Fruit fly (Drosophila melanogaster): ENCODE data around the gene CG43740.

CG43740 gene

DNA sequence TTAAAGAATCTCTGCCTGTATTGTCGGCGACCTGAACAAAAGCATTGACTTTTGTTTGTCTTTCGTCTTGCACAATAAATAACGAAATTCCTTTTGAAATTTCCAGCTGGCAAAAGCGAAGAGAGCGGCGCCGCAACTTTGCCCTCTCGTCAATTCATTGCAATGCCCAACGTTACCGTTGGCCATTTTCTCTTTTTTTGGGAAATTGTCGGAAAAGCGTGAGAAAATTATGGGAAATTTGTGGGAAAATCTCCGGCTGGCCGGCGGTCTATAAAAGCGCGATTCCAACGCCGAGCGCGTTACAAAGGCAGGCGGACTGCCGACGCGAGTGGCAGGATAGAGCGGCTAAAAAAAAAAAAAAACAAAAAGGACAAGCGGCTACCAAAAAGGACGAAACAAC lies at the start of gene CG43740:
Gene CG43740 (plus strand): TSS at position 301 of the 400 bp plus-strand sequence.
- no peak for TF ChIP-seq CTCF (optimal IDR thresholded peaks at IDR 0.05)
- no peak for TF ChIP-seq CG8478 (optimal IDR thresholded peaks at IDR 0.05)

DNA sequence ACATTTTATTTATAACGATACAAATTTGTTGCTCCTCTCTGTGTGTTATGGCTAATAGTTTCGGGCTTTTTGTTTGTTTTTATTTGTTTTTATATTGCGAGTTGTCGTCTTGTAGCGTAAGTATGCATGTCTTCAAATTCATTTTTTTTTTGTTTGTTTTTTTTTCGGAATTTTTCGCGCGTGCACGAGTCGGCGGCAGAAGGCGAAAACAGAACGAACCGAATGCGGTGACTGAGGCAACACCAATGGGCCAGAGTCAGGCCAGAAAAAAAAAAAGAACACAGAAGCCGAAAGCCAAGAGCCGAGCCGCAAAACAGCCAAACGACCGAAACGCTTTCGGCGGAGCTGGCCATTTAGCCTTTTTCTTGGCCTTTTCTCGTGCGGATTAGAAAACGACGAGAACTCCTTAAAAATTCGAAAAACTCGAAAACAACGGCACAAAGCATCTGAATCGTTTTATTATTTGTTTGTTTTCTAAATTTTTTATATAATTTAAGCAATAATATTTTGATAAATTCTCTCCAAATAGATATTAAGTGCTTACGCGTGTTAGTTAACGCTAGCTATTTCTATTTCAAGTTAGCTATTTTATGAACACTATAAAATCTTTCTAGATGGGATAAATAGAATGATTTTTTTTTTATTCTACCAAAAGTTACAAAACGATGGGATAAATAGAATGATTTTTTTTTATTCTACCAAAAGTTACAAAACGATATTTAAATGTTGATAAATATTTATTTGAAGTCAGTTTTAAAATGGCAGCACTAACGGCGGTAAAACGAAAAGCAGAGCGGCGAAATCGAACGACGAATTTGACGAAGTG lies 43.3 kb upstream of the CG43740 start:
- no peak for TF ChIP-seq CTCF (optimal IDR thresholded peaks at IDR 0.05)

DNA sequence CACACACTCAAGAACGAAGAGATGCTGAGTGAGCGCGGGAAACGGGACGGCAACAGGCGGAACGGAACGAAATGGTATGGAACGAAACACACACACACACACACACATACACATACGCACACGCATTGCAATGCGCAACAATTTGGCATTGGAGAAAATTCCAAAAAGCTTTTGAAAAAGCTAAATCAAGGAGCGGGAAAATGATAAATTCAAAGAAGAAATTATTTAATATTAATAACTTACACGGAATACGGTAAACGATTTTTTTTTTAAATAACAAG lies 42.8 kb upstream of the CG43740 start:
- TF ChIP-seq CTCF (optimal IDR thresholded peaks at IDR 0.05) (no peak), CG8478 (optimal IDR thresholded peaks at IDR 0.05) (no peak)

DNA sequence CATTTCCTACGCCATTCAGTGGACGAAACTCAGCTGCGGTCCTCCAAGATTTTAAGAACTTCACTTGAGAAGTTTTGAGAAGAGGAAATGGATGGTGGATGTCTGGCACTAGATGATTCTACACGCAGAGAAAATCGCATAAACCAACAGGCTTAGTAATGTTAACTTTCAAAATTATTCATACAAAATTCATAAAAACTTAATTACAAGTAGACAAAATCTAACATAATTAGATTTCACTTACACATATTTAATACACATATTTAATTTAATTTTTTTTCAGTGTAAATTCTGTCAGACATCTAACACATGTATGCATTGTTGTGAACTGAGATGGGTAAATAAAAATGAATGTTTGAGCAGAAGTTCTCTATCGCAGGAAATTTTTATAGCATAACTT lies 33.3 kb upstream of the CG43740 start:
- TF ChIP-seq CTCF (optimal IDR thresholded peaks at IDR 0.05) (no peak), CG8478 (optimal IDR thresholded peaks at IDR 0.05) (no peak)

DNA sequence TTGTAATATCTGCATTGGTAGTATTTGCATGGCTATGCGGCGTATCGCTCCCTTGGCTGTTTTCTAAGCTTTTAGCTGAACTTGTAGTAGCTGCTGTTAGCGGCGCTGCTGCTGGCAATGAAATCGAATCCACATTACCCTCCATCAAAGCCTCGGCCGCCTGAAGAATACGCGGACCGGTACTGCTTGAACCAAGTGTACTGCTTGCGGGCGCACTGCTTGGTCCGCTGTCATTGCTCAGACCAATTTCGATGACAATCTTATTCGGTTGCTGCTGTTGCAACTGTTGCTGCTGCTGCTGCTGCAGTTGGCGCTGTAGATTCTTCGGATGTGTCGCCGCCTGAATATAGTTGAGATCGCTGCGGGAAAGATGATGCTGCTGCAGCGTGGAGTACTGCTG lies 25.5 kb upstream of the CG43740 start:
- TF ChIP-seq CTCF (optimal IDR thresholded peaks at IDR 0.05) (no peak), CG8478 (optimal IDR thresholded peaks at IDR 0.05) (no peak)

DNA sequence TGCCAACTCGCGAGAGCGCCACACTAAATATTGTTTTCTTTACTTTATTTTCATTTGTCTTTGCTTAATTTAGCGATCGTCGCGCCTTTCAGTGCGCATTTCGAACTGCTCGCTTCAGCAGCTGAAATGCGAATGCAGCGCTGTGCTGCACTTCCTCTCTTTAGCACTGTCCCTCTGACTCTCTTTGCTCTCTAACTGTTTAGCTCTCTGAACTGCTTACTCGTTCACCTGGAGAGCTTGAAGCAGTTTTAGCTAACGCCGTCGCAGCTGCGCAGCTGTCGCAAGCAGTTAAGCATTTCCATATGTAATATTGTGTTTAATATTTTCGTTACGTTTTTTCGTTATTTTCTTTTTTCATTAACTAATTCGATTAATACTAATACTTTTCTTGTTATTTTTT lies 24.5 kb upstream of the CG43740 start:
- no peak for TF ChIP-seq CTCF (optimal IDR thresholded peaks at IDR 0.05)
- no peak for TF ChIP-seq CG8478 (optimal IDR thresholded peaks at IDR 0.05)

DNA sequence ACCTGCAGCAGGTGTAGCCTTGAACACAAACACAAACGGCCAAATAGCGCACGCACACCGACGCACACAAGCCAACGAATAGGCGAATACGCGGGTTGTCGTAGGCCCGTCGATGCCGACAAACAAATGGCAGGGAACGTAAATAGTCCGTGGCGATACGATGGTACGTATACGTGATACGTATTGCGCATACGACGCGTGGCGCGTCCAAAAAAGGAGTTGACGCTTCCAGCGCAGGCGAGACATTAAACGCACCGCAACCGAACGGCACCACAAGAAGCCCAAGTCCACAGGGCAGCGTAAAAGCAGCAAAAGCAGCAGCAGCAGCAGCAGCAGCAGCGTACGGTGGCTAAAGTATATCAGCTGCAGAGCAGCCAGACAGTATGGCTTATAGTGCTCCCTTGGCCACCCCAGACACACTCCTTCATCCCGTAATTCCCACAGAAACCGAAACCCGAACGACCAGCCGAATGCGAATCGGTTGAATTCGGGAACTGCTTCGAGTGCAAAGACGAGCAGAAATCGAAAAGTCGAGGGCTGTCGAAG lies 15.0 kb upstream of the CG43740 start:
- TF ChIP-seq CG8478 (optimal IDR thresholded peaks at IDR 0.05) (no peak), CTCF (optimal IDR thresholded peaks at IDR 0.05) (no peak)

DNA sequence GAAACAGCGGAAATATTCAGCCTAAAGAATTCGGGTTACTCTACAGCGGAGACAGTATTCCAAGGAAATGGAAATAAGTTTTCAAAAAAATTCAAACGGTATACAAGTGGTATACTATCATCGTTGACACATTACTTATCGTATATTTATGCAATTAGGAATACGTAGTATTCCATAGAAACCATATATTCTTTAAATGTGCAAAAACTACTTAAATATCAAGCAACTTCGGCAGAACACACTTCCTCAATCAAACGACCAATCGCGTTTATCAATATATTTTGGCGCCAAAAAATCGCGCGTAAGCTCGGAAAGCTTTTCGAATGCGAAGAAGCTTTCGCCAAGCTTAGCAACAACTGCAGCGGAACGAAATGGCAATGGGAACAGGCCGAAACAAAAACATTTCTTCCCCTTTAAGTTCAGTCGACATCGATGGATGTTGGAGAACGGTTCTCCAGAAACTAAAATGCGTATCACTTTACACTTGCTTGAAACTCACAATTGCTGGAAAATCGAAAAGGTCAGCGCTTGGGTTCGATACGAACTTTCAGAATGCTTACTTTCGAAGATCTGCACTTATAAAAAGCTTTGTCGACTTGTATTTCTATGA lies 14.4 kb upstream of the CG43740 start:
- TF ChIP-seq CG8478 (optimal IDR thresholded peaks at IDR 0.05), result no peak
- TF ChIP-seq CTCF (optimal IDR thresholded peaks at IDR 0.05), result no peak

DNA sequence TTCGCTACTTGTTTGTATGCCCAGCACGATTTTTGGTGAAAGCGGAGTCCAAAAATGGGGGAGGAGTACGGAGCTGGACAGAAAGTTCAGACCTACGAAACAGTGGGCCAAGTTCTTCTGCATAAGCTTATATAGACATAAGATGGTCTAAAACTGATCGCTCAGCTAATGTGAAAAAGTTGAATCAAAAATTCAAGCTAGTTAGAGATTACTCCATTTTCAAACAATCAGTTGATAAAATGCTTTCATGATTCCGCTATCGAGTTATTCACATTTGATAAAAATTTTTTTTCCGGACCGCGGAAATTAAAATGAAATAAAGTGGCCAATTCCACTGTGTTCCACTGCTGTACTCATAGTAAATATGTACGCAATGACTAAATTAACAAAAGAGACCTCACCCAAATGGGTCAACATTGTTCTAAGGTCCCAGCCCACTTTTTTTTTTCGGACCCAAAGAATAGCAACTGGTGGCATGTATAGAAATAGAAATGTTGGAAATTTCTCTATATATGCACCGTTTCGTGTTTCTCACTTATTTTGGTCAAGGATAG lies 12.9 kb upstream of the CG43740 start:
- TF ChIP-seq CTCF (optimal IDR thresholded peaks at IDR 0.05) (no peak), CG8478 (optimal IDR thresholded peaks at IDR 0.05) (no peak)

DNA sequence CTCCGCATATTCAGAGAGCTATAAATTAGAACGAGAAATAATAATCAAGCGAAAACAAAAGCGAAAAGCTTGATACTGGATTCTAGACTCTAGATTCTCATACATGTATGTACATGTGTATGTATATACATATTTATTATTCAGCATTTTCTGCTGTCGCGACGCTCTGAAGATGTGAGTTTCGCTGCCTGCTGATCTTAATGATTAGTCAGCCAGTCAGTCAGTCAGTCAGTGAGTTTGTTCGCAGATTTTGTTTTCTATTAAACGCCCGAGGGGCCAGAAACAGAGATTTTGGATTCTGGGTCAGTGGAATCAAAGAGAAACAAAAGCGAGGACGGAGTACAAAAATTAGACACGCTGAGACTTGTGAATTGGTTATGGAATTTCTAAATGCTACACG lies 11.2 kb upstream of the CG43740 start:
- TF ChIP-seq CG8478 (optimal IDR thresholded peaks at IDR 0.05), result no peak
- no peak for TF ChIP-seq CTCF (optimal IDR thresholded peaks at IDR 0.05)

DNA sequence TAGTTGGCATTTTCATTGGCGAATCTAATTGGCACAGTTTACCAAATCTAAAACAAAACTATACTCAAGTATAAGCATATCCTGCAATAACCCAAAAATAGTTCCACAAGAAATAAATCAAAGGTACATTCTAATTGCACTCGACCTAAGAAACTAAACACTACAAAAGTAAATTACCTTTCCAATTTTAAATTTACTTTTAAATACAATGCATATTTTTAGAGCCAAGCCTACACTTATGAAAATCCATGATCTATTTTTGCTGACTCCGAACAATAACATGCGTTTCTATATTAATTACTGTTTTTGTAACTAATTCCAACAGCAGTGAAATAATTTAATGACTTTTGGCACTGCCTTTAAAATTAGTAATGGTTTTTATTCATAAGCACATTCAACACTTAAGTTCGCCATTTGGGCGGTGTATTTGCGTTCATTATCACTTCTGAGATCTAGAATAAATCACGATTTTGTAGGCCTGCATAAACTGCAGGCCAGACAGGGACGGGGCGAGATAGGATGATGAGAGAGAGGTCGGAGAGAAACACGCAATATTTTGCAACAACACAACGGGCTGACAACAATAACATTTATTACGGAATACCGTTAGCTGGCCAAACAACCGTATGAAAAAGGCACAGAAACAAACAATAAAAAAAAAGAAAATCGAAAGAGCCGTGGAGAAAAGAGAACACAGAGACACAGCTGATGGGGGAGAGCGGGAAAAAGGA lies 8.5 kb upstream of the CG43740 start:
- no peak for TF ChIP-seq CTCF (optimal IDR thresholded peaks at IDR 0.05)
- TF ChIP-seq CG8478 (optimal IDR thresholded peaks at IDR 0.05), result no peak

DNA sequence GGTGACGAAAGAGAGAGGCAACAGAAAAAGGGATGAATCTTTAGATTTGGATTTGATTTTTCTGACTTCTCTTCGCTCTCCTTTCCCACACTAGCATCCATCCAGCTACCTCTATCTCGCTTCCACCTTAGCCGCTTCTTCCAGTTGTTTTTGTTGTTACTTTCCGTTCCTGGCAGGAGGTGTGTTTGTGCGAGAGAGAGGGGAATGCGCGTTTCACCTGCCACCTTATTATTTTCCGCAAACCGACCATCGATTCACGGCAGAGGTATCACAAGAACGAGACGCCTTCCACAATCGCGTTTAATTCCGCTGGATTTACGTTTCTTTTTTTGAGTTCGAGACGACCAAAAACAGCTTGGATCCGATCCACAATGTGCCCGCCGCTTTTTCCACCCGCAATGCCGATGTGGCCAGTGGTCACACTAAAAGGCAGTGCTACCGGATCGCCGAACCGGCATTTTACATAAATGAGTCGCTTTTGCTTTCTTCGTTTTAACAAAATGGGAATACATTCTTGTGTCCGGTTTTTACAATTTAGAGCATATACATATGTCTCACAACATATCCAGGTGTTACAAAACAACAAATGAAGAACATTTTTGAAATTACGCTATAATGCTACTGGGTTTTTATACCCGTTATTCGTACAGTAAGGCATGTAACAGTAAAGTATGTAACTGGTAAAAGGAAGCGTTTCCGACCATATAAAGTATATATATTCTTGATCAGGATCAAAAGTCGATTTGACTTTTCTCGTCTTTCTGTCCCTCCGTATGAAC lies 7.7 kb upstream of the CG43740 start, which contains the start of gene alpha-Man-Ia:
Gene alpha-Man-Ia (minus strand): TSS at position 392 of the 779 bp plus-strand sequence.
- peak in 1 of 2 experiments; percentile 21 for TF ChIP-seq CTCF (optimal IDR thresholded peaks at IDR 0.05)
- no peak for TF ChIP-seq CG8478 (optimal IDR thresholded peaks at IDR 0.05)

DNA sequence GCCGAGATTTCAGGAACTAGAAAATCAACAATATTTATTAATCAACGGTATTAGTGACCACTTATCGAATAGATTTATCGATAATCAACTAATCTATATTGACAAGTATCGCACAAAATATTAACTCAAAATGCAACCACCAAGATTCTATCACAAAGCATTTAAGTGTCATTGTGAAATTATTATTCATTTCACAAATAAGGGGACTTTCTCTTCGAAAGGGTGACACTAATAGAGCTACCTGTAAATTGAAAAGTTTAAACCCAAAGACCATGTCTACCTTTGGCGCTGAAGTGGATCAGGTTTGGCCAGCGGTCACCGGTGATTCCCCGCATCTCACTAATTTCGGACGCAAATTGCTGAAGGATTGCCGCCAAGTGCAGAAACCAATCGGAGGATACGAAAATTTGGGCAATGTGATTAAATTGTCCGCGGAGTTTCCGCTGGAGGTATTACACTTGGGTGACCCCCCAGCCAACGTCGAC lies 7.1 kb upstream of the CG43740 start, which contains the start of gene CG2909:
Gene CG2909 (plus strand): TSS at position 119 of the 485 bp plus-strand sequence.
- no peak for TF ChIP-seq CG8478 (optimal IDR thresholded peaks at IDR 0.05)
- TF ChIP-seq CTCF (optimal IDR thresholded peaks at IDR 0.05), result no peak

DNA sequence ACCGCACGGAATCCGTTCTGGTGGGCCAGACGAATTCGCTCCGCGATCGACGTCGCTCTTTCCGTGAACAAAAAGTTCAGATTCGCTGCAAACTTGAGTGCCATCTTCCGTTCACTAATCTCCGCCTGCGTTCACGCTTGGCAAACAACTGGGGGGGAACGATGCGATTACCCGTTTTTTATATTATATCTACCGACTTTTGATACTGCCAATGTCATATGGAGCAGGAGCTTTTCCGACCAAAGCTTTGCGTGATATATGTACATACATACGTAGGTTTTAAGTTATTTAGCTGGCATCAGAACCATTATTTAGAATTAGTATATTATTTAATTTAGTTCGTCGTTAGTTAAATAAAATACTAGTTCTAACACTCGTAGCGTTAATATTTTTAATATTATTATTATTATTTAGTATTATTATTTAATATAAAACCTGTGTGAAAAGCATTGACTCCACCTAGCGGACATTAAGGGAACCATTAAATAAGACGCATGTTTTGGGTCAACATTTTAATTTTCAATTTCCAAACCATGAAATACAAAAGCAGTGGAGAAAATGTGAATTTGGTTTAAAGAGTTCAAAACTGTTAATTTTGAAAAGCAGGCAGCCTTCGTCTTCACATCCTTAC lies 3.7 kb upstream of the CG43740 start, which contains the start of gene Gip:
Gene Gip (minus strand): TSS at position 214 of the 631 bp plus-strand sequence.
- TF ChIP-seq CG8478 (optimal IDR thresholded peaks at IDR 0.05) (no peak), CTCF (optimal IDR thresholded peaks at IDR 0.05) (peak; percentile 39 to 49)
